Fruit fly (Drosophila melanogaster) whole organism, wandering third instar larva: Measurements from ENCODE around the gene Mps1.

ENCODE experiments used
- Abd-B ChIP-seq: fragments of >200 bp; optimal IDR thresholded peaks from 2 replicates; lab custom pipeline; 2017; ENCODE audit warnings: missing biosample characterization, missing genetic modification characterization
- CG32264 ChIP-seq: fragments of 200-800 bp; sonication (Bioruptor generic); optimal IDR thresholded peaks from 2 replicates; lab custom pipeline; 2016; ENCODE audit warnings: missing biosample characterization, missing genetic modification characterization
- CG9705 ChIP-seq: fragments of 200-800 bp; sonication (Bioruptor generic); optimal IDR thresholded peaks from 2 replicates; lab custom pipeline; 2018; ENCODE audit warnings: missing biosample characterization, mild to moderate bottlenecking, missing genetic modification characterization
- CrebA ChIP-seq: fragments of 200-800 bp; sonication (Bioruptor generic); optimal IDR thresholded peaks from 2 replicates; lab custom pipeline; 2016; ENCODE audit warnings: missing biosample characterization, mild to moderate bottlenecking, missing genetic modification characterization, borderline replicate concordance
- Dfd ChIP-seq: fragments of >200 bp; optimal IDR thresholded peaks from 2 replicates; lab custom pipeline; 2017; ENCODE audit warnings: missing biosample characterization, missing genetic modification characterization
- Dif ChIP-seq: fragments of 200-275, 200-300 bp; sonication (Bioruptor generic); optimal IDR thresholded peaks from 2 replicates; lab custom pipeline; 2018; ENCODE audit warnings: missing biosample characterization, missing genetic modification characterization; ENCODE audit not compliant: partially characterized antibody
- GATAd ChIP-seq: sonication (Bioruptor generic); optimal IDR thresholded peaks from 2 replicates; lab custom pipeline; 2016; ENCODE audit warnings: missing biosample characterization, missing genetic modification characterization
- HLH106 ChIP-seq: fragments of 200-800 bp; optimal IDR thresholded peaks from 3 replicates; lab custom pipeline; 2019; ENCODE audit warnings: missing biosample characterization, mild to moderate bottlenecking, missing genetic modification characterization, moderate library complexity
- Hnf4 ChIP-seq: fragments of 200-800 bp; sonication (Bioruptor generic); optimal IDR thresholded peaks from 2 replicates; lab custom pipeline; 2016; ENCODE audit warnings: missing biosample characterization, mild to moderate bottlenecking, missing genetic modification characterization
- Hr78 ChIP-seq: fragments of >200 bp; optimal IDR thresholded peaks from 2 replicates; lab custom pipeline; 2017; ENCODE audit warnings: missing biosample characterization, missing genetic modification characterization
- Hr83 ChIP-seq: fragments of 200-300 bp; sonication (Bioruptor generic); optimal IDR thresholded peaks from 2 replicates; lab custom pipeline; 2016; ENCODE audit warnings: missing biosample characterization, mild to moderate bottlenecking, missing genetic modification characterization, moderate library complexity; ENCODE audit not compliant: poor library complexity, severe bottlenecking
- Jra ChIP-seq: sonication (Bioruptor generic); optimal IDR thresholded peaks from 2 replicates; lab custom pipeline; 2016; ENCODE audit warnings: missing biosample characterization, missing genetic modification characterization
- Mio ChIP-seq: sonication (Bioruptor generic); optimal IDR thresholded peaks from 2 replicates; lab custom pipeline; 2016; ENCODE audit warnings: missing biosample characterization, missing genetic modification characterization
- Myc ChIP-seq: fragments of >200 bp; optimal IDR thresholded peaks from 2 replicates; lab custom pipeline; 2017
- N ChIP-seq: fragments of >200 bp; optimal IDR thresholded peaks from 2 replicates; lab custom pipeline; 2018; ENCODE audit warnings: missing biosample characterization, missing external identifiers, missing genetic modification characterization
- OdsH ChIP-seq: fragments of 200-800 bp; sonication (Bioruptor generic); optimal IDR thresholded peaks from 2 replicates; lab custom pipeline; 2016; ENCODE audit warnings: missing biosample characterization, mild to moderate bottlenecking, missing genetic modification characterization
- Rel ChIP-seq, 2 experiments: fragments of 200-800 bp; sonication (Bioruptor generic) in 1 of 2; optimal IDR thresholded peaks; 2 replicates in 1 of 2; 3 replicates in 1 of 2; lab custom pipeline; 2016 to 2019; ENCODE audit warnings: mild to moderate bottlenecking in 2 of 2, missing biosample characterization in 2 of 2, missing genetic modification characterization in 2 of 2, moderate library complexity in 1 of 2
- Sp1 ChIP-seq: fragments of 200-800 bp; sonication (Bioruptor generic); optimal IDR thresholded peaks from 3 replicates; lab custom pipeline; 2019; ENCODE audit warnings: missing biosample characterization, mild to moderate bottlenecking, missing genetic modification characterization, moderate library complexity
- Vsx2 ChIP-seq: fragments of 200-300, 225-300 bp; sonication (Bioruptor generic); optimal IDR thresholded peaks from 2 replicates; lab custom pipeline; 2018; ENCODE audit warnings: missing biosample characterization, missing genetic modification characterization; ENCODE audit not compliant: partially characterized antibody
- br ChIP-seq: fragments of 200-800 bp; sonication (Bioruptor generic); optimal IDR thresholded peaks from 2 replicates; lab custom pipeline; 2016; ENCODE audit warnings: missing biosample characterization, missing genetic modification characterization
- brk ChIP-seq: fragments of 200-800 bp; sonication (Bioruptor generic); optimal IDR thresholded peaks from 2 replicates; lab custom pipeline; 2016; ENCODE audit warnings: missing biosample characterization, mild to moderate bottlenecking, missing genetic modification characterization
- dl ChIP-seq, 2 experiments: fragments of 175-275, 200-275 bp in 1 of 2; fragments of 200-275 bp in 1 of 2; sonication (Bioruptor generic); optimal IDR thresholded peaks; lab custom pipeline; 2018; ENCODE audit warnings: mild to moderate bottlenecking in 2 of 2, missing biosample characterization in 2 of 2, missing genetic modification characterization in 2 of 2, moderate library complexity in 2 of 2; ENCODE audit not compliant: partially characterized antibody in 2 of 2, insufficient read depth in 1 of 2
- dmrt93B ChIP-seq: fragments of 200-800 bp; sonication (Bioruptor generic); optimal IDR thresholded peaks from 2 replicates; lab custom pipeline; 2018; ENCODE audit warnings: missing biosample characterization, mild to moderate bottlenecking, missing genetic modification characterization
- dsf ChIP-seq: sonication (Bioruptor generic); optimal IDR thresholded peaks from 2 replicates; lab custom pipeline; 2016; ENCODE audit warnings: missing biosample characterization, missing genetic modification characterization, borderline replicate concordance
- ey ChIP-seq: fragments of 200-800 bp; sonication (Bioruptor generic); optimal IDR thresholded peaks from 2 replicates; lab custom pipeline; 2016; ENCODE audit warnings: missing biosample characterization, missing genetic modification characterization
- foxo ChIP-seq, 2 experiments: fragments of 200-800 bp; sonication (Bioruptor generic); optimal IDR thresholded peaks; 2 replicates in 1 of 2; 3 replicates in 1 of 2; lab custom pipeline; 2016 to 2017; ENCODE audit warnings: missing biosample characterization in 2 of 2, missing genetic modification characterization in 2 of 2
- fru ChIP-seq: fragments of 200-800 bp; sonication (Bioruptor generic); optimal IDR thresholded peaks from 3 replicates; lab custom pipeline; 2016; ENCODE audit warnings: missing biosample characterization, mild to moderate bottlenecking, missing genetic modification characterization
- h ChIP-seq: fragments of 200-800 bp; sonication (Bioruptor generic); optimal IDR thresholded peaks from 3 replicates; lab custom pipeline; 2016; ENCODE audit warnings: missing biosample characterization, mild to moderate bottlenecking, missing genetic modification characterization
- jim ChIP-seq: fragments of 175-275, 200-325 bp; sonication (Bioruptor generic); optimal IDR thresholded peaks from 2 replicates; lab custom pipeline; 2016; ENCODE audit warnings: missing biosample characterization, mild to moderate bottlenecking, missing genetic modification characterization
- lola ChIP-seq: fragments of >200 bp; optimal IDR thresholded peaks from 2 replicates; lab custom pipeline; 2017; ENCODE audit warnings: missing biosample characterization, missing genetic modification characterization
- pan ChIP-seq: fragments of >200 bp; optimal IDR thresholded peaks from 2 replicates; lab custom pipeline; 2017
- psq ChIP-seq: fragments of 200-800 bp; sonication (Bioruptor generic); optimal IDR thresholded peaks from 3 replicates; lab custom pipeline; 2017; ENCODE audit warnings: missing biosample characterization, mild to moderate bottlenecking, missing genetic modification characterization, moderate library complexity
- rgr ChIP-seq: fragments of 200-800 bp; sonication (Bioruptor generic); optimal IDR thresholded peaks from 3 replicates; lab custom pipeline; 2016; ENCODE audit warnings: missing biosample characterization, mild to moderate bottlenecking, missing genetic modification characterization
- sage ChIP-seq: fragments of 200-800 bp; sonication (Bioruptor generic); optimal IDR thresholded peaks from 2 replicates; lab custom pipeline; 2016; ENCODE audit warnings: missing biosample characterization, mild to moderate bottlenecking, missing genetic modification characterization
- sv ChIP-seq: fragments of 200-800 bp; sonication (Bioruptor generic); optimal IDR thresholded peaks from 3 replicates; lab custom pipeline; 2016; ENCODE audit warnings: missing biosample characterization, missing genetic modification characterization
- tai ChIP-seq: sonication (Bioruptor generic); optimal IDR thresholded peaks from 2 replicates; lab custom pipeline; 2016; ENCODE audit warnings: missing biosample characterization, missing genetic modification characterization
- usp ChIP-seq: fragments of >200 bp; optimal IDR thresholded peaks from 2 replicates; lab custom pipeline; 2017; ENCODE audit warnings: missing biosample characterization, missing genetic modification characterization
- woc ChIP-seq: sonication (Bioruptor generic); optimal IDR thresholded peaks from 2 replicates; lab custom pipeline; 2016; ENCODE audit warnings: missing biosample characterization, mild to moderate bottlenecking, missing genetic modification characterization

The Mps1 gene

DNA sequence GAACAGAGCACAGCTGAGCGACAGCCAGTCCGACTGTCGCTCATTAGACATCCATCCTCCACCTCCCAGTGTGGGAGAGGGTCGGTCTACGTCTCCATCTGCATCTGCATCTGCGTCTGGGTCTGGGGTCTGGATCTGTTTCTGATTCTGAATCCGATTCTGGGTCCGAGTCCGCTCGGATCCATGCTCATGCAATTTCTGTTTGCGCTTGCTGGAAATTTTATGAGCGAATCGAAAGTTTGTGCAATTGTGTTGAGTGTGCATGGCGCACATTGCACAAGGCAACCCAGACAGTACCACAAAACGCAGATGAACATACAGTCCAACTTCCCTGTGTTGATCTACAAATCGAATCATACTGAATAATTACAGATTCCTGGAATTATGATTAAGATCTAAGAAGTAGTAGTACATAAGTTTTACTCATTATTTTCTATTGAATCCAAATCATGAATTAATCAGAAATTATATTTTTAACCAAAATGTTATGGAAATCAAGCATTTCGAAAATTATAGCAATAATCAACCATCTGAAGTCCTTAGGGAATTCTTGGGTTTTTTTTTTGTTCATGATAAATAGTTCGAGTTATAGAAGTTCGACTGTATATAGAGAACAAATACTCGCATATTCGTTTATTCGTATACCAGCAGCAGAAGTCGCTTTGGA, 32.1 kb downstream of the Mps1 start:
- peak; percentile 73 for TF ChIP-seq psq (GFP tag; lab: Kevin White, UChicago)
- TF ChIP-seq br (GFP tag; lab: Kevin White, UChicago), result peak; percentile 87
- TF ChIP-seq N, result no peak
- peak; percentile 60 for TF ChIP-seq Hnf4
- peak; percentile 89 for TF ChIP-seq Sp1 (GFP tag; lab: Kevin White, UChicago)
- peak; percentile 91 for TF ChIP-seq OdsH (GFP tag; lab: Kevin White, UChicago)
- peak; percentile 76 for TF ChIP-seq woc (GFP tag; lab: Kevin White, UChicago)
- TF ChIP-seq CG32264 (GFP tag; lab: Kevin White, UChicago), result peak; percentile 86
- TF ChIP-seq CrebA (GFP tag; lab: Kevin White, UChicago), result no peak
- TF ChIP-seq h (GFP tag; lab: Kevin White, UChicago), result peak; percentile 91
- TF ChIP-seq brk (GFP tag; lab: Kevin White, UChicago), result peak; percentile 43
- TF ChIP-seq rgr (GFP tag; lab: Kevin White, UChicago), result peak; percentile 90
- peak in 1 of 2 experiments; percentile 91 for TF ChIP-seq foxo (GFP tag; optimal IDR thresholded peaks at IDR 0.05; lab: Kevin White, UChicago)
- TF ChIP-seq GATAd, result no peak
- no peak for TF ChIP-seq Myc (lab: Kevin White, UChicago)
- TF ChIP-seq jim, result no peak
- TF ChIP-seq Jra (GFP tag; lab: Kevin White, UChicago), result peak; percentile 58
- peak; percentile 81 for TF ChIP-seq tai (GFP tag; lab: Kevin White, UChicago)
- TF ChIP-seq usp (GFP tag; lab: Kevin White, UChicago), result no peak
- no peak for TF ChIP-seq Hr83 (GFP tag; lab: Kevin White, UChicago)
- TF ChIP-seq Hr78 (GFP tag; lab: Kevin White, UChicago), result no peak
- no peak for TF ChIP-seq Vsx2 (GFP tag; lab: Kevin White, UChicago)
- TF ChIP-seq CG9705 (GFP tag; lab: Kevin White, UChicago), result peak; percentile 54
- peak; percentile 58 for TF ChIP-seq sage (GFP tag; lab: Kevin White, UChicago)
- peak; percentile 94 for TF ChIP-seq ey
- peak; percentile 93 for TF ChIP-seq fru (GFP tag; lab: Kevin White, UChicago)
- peak; percentile 7 for TF ChIP-seq Mio (GFP tag; lab: Kevin White, UChicago)
- no peak for TF ChIP-seq dsf (GFP tag; lab: Kevin White, UChicago)
- peak; percentile 90 for TF ChIP-seq dmrt93B (GFP tag; lab: Kevin White, UChicago)
- TF ChIP-seq HLH106 (tag; lab: Kevin White, UChicago), result peak; percentile 82
- TF ChIP-seq Abd-B (GFP tag; lab: Kevin White, UChicago), result no peak
- no peak for TF ChIP-seq Dif (GFP tag; lab: Kevin White, UChicago)
- no peak for TF ChIP-seq Rel (GFP tag; optimal IDR thresholded peaks at IDR 0.05; lab: Kevin White, UChicago)
- no peak for TF ChIP-seq Rel (tag; optimal IDR thresholded peaks at IDR 0.05; lab: Kevin White, UChicago)
- no peak for TF ChIP-seq lola (GFP tag; lab: Kevin White, UChicago)
- no peak for TF ChIP-seq pan
- no peak for TF ChIP-seq sv (GFP tag; lab: Kevin White, UChicago)
- no peak for TF ChIP-seq Dfd
- TF ChIP-seq dl (GFP tag; optimal IDR thresholded peaks at IDR 0.05; lab: Kevin White, UChicago; ENCODE audit: insufficient read depth in 1 of 2, partially characterized antibody in 2 of 2), result no peak

DNA sequence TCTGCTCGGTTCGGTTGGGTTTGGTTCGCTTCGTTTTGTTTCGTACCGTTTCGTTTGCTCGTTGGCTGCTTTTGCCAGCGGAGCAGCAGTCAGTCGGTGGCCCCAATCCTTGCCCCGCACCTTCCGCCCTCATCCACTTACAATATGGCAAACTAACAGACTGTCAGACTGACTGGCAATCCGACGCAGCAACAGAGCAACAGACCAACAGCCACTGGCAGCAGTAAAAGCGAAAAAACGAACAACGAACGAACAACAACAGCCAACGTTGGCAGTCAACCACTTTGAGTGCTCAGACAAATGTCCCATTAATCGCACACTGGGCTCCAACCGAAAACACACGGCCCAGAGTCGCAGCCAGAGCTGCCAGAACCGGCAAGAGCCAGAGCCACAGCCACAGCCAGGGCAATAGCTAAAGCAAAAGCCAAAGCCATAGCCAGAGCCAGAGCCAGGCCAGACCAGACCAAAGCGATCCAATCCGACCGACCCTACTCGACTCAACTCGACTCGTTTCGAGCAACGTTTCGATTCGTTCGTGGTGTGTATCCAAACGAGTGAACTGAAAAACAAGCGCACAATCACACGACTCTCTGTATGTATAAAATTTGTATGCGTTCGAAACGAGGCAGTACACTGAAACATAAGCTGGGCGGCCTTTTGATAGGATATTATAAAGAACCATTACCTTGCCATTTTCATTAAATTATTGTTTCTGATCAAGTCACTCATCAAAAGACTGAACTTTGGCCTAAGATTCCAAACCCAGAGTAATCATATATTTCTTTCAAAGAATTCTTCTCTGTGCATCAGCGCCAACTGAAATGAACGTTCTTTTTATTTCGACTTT, 32.8 kb downstream of the Mps1 start:
- TF ChIP-seq GATAd, result peak; percentile 98
- TF ChIP-seq Dfd, result peak; percentile 95
- peak; percentile 99 for TF ChIP-seq HLH106 (tag; lab: Kevin White, UChicago)
- TF ChIP-seq Abd-B (GFP tag; lab: Kevin White, UChicago), result no peak
- TF ChIP-seq tai (GFP tag; lab: Kevin White, UChicago), result peak; percentile 99
- peak; percentile 98 for TF ChIP-seq CrebA (GFP tag; lab: Kevin White, UChicago)
- peak; percentile 99 to 100 for TF ChIP-seq foxo (GFP tag; optimal IDR thresholded peaks at IDR 0.05; lab: Kevin White, UChicago)
- TF ChIP-seq sv (GFP tag; lab: Kevin White, UChicago), result peak; percentile 99
- TF ChIP-seq N, result no peak
- TF ChIP-seq Sp1 (GFP tag; lab: Kevin White, UChicago), result peak; percentile 100
- TF ChIP-seq woc (GFP tag; lab: Kevin White, UChicago), result peak; percentile 99
- no peak for TF ChIP-seq lola (GFP tag; lab: Kevin White, UChicago)
- TF ChIP-seq Hnf4, result peak; percentile 100
- TF ChIP-seq psq (GFP tag; lab: Kevin White, UChicago), result peak; percentile 99
- TF ChIP-seq usp (GFP tag; lab: Kevin White, UChicago), result peak; percentile 38
- TF ChIP-seq jim, result peak; percentile 76
- peak; percentile 100 for TF ChIP-seq ey
- peak; percentile 99 for TF ChIP-seq Rel (GFP tag; optimal IDR thresholded peaks at IDR 0.05; lab: Kevin White, UChicago)
- TF ChIP-seq Rel (tag; optimal IDR thresholded peaks at IDR 0.05; lab: Kevin White, UChicago), result peak; percentile 89
- peak; percentile 100 for TF ChIP-seq CG32264 (GFP tag; lab: Kevin White, UChicago)
- peak; percentile 9 for TF ChIP-seq Dif (GFP tag; lab: Kevin White, UChicago)
- TF ChIP-seq dmrt93B (GFP tag; lab: Kevin White, UChicago), result peak; percentile 99
- TF ChIP-seq h (GFP tag; lab: Kevin White, UChicago), result peak; percentile 100
- TF ChIP-seq dl (GFP tag; optimal IDR thresholded peaks at IDR 0.05; lab: Kevin White, UChicago; ENCODE audit: insufficient read depth in 1 of 2, partially characterized antibody in 2 of 2), result no peak
- peak; percentile 99 for TF ChIP-seq sage (GFP tag; lab: Kevin White, UChicago)
- TF ChIP-seq br (GFP tag; lab: Kevin White, UChicago), result peak; percentile 100
- peak; percentile 99 for TF ChIP-seq Jra (GFP tag; lab: Kevin White, UChicago)
- peak; percentile 99 for TF ChIP-seq Hr83 (GFP tag; lab: Kevin White, UChicago)
- TF ChIP-seq CG9705 (GFP tag; lab: Kevin White, UChicago), result peak; percentile 96
- peak; percentile 96 for TF ChIP-seq Mio (GFP tag; lab: Kevin White, UChicago)
- TF ChIP-seq fru (GFP tag; lab: Kevin White, UChicago), result peak; percentile 100
- TF ChIP-seq dsf (GFP tag; lab: Kevin White, UChicago), result peak; percentile 98
- TF ChIP-seq brk (GFP tag; lab: Kevin White, UChicago), result peak; percentile 99
- TF ChIP-seq pan, result no peak
